Worm (Caenorhabditis elegans): Measurements from ENCODE around the gene C15F1.8.
"Not testable (repeated sequence)": the region's sequence is repeated elsewhere in the genome, so short reads cannot be mapped to it uniquely, and the experiment has no call there.

ce11 chrII:6977732-6978131 lies at the start of gene C15F1.8:
- TF ChIP-seq scrt-1 (GFP tag; IDR thresholded peaks at IDR 0.05); ama-1 (optimal IDR thresholded peaks at IDR 0.05): not testable (repeated sequence)
